Fruit fly (Drosophila melanogaster) whole organism, embryonic: ENCODE data around the gene CG34384.
A peak's percentile ranks its signal among the peaks of the same experiment; 100 is the strongest.

Experiments used
- Abd-B ChIP-seq: fragments of 200-800 bp; sonication (Bioruptor generic); optimal IDR thresholded peaks from 2 replicates; lab custom pipeline; 2018; ENCODE audit warnings: missing biosample characterization, mild to moderate bottlenecking, missing genetic modification characterization, moderate library complexity
- Antp ChIP-seq: fragments of 200-800 bp; sonication (Bioruptor generic); optimal IDR thresholded peaks from 3 replicates; lab custom pipeline; 2016; ENCODE audit warnings: missing biosample characterization, missing genetic modification characterization
- CG1024 ChIP-seq: fragments of 200-800 bp; sonication (Bioruptor generic); IDR thresholded peaks from 2 replicates; pipeline ENCODE4 v1.3.6; 2022; ENCODE audit warnings: missing biosample characterization, missing genetic modification characterization
- CG10321 ChIP-seq: fragments of 200-800 bp; sonication (Bioruptor generic); IDR thresholded peaks from 2 replicates; pipeline ENCODE4 v1.3.6; 2022; ENCODE audit warnings: missing biosample characterization, missing genetic modification characterization
- CG10959 ChIP-seq: fragments of 200-800 bp; sonication (Bioruptor generic); IDR thresholded peaks from 2 replicates; pipeline ENCODE4 v1.3.6; 2022; ENCODE audit warnings: missing biosample characterization, missing genetic modification characterization
- CG12236 ChIP-seq: fragments of 200-800 bp; sonication (Bioruptor generic); optimal IDR thresholded peaks from 2 replicates; lab custom pipeline; 2016; ENCODE audit warnings: missing biosample characterization, missing genetic modification characterization
- CG1233 ChIP-seq: fragments of 200-800 bp; sonication (Bioruptor generic); optimal IDR thresholded peaks from 4 replicates; lab custom pipeline; 2018; ENCODE audit warnings: missing biosample characterization, mild to moderate bottlenecking, missing genetic modification characterization
- CG12769 ChIP-seq: fragments of 200-800 bp; sonication (Bioruptor generic); optimal IDR thresholded peaks from 2 replicates; lab custom pipeline; 2019; ENCODE audit warnings: missing biosample characterization, mild to moderate bottlenecking, missing genetic modification characterization, moderate library complexity
- CG13624 ChIP-seq: fragments of 200-800 bp; sonication (Bioruptor generic); optimal IDR thresholded peaks from 2 replicates; lab custom pipeline; 2016; ENCODE audit warnings: missing biosample characterization, missing genetic modification characterization
- CG14710 ChIP-seq: fragments of 200-800 bp; sonication (Bioruptor generic); optimal IDR thresholded peaks from 3 replicates; lab custom pipeline; 2019; ENCODE audit warnings: missing biosample characterization, mild to moderate bottlenecking, missing genetic modification characterization, moderate library complexity
- CG15073 ChIP-seq: fragments of 200-800 bp; sonication (Bioruptor generic); optimal IDR thresholded peaks from 2 replicates; lab custom pipeline; 2016; ENCODE audit warnings: missing biosample characterization, missing genetic modification characterization
- CG34376 ChIP-seq: fragments of 200-800 bp; sonication (Bioruptor generic); optimal IDR thresholded peaks from 2 replicates; lab custom pipeline; 2018; ENCODE audit warnings: missing biosample characterization, mild to moderate bottlenecking, missing genetic modification characterization
- CG4282 ChIP-seq: fragments of 200-800 bp; sonication (Bioruptor generic); optimal IDR thresholded peaks from 2 replicates; lab custom pipeline; 2016; ENCODE audit warnings: missing biosample characterization, missing genetic modification characterization
- CG5180 ChIP-seq: fragments of 200-800 bp; sonication (Bioruptor generic); optimal IDR thresholded peaks from 3 replicates; lab custom pipeline; 2017; ENCODE audit warnings: missing biosample characterization, missing genetic modification characterization, mild to moderate bottlenecking, moderate library complexity, missing genetic modification reagents
- CG7745 ChIP-seq: fragments of 200-800 bp; sonication (Bioruptor generic); optimal IDR thresholded peaks from 2 replicates; lab custom pipeline; 2018; ENCODE audit warnings: missing biosample characterization, mild to moderate bottlenecking, missing genetic modification characterization, moderate library complexity
- CG9932 ChIP-seq: fragments of 200-800 bp; sonication (Bioruptor generic); IDR thresholded peaks from 2 replicates; pipeline ENCODE4 v1.3.6; 2022; ENCODE audit warnings: missing biosample characterization, missing genetic modification characterization
- CkIIα-i1 ChIP-seq: fragments of 200-800 bp; sonication (Bioruptor generic); IDR thresholded peaks from 2 replicates; pipeline ENCODE4 v1.3.6; 2022; ENCODE audit warnings: missing biosample characterization, missing genetic modification characterization
- Hey ChIP-seq: fragments of 200-800 bp; sonication (Bioruptor generic); optimal IDR thresholded peaks from 3 replicates; lab custom pipeline; 2018; ENCODE audit warnings: missing biosample characterization, mild to moderate bottlenecking, missing genetic modification characterization
- HmgZ ChIP-seq: fragments of 200-800 bp; sonication (Bioruptor generic); optimal IDR thresholded peaks from 2 replicates; lab custom pipeline; 2018; ENCODE audit warnings: missing biosample characterization, mild to moderate bottlenecking, missing genetic modification characterization
- Mes4 ChIP-seq: fragments of 200-800 bp; sonication (Bioruptor generic); optimal IDR thresholded peaks from 2 replicates; lab custom pipeline; 2016; ENCODE audit warnings: missing biosample characterization, missing genetic modification characterization
- Pdp1 ChIP-seq, 2 experiments: fragments of 200-800 bp; sonication (Bioruptor generic); optimal IDR thresholded peaks; 3 replicates each; lab custom pipeline; 2016; ENCODE audit warnings: missing biosample characterization in 2 of 2, missing genetic modification characterization in 2 of 2, mild to moderate bottlenecking in 1 of 2, moderate library complexity in 1 of 2
- Scr ChIP-seq: fragments of 200-800 bp; sonication (Bioruptor generic); IDR thresholded peaks from 2 replicates; pipeline ENCODE4 v1.3.6; 2022; ENCODE audit warnings: missing biosample characterization, missing genetic modification characterization; ENCODE audit not compliant: partially characterized antibody
- amos ChIP-seq: fragments of 200-800 bp; sonication (Bioruptor generic); IDR thresholded peaks from 2 replicates; pipeline ENCODE4 v1.3.6; 2022; ENCODE audit warnings: missing biosample characterization, missing genetic modification characterization; ENCODE audit not compliant: partially characterized antibody
- caup ChIP-seq: fragments of 200-800 bp; sonication (Bioruptor generic); optimal IDR thresholded peaks from 3 replicates; lab custom pipeline; 2017; ENCODE audit warnings: missing biosample characterization, mild to moderate bottlenecking, missing genetic modification characterization, moderate library complexity; ENCODE audit not compliant: severe bottlenecking
- crp ChIP-seq, 2 experiments: fragments of 200-800 bp; sonication (Bioruptor generic); optimal IDR thresholded peaks; 2 replicates in 1 of 2; 3 replicates in 1 of 2; lab custom pipeline; 2017; ENCODE audit warnings: missing biosample characterization in 2 of 2, missing genetic modification characterization in 2 of 2, mild to moderate bottlenecking in 1 of 2, moderate library complexity in 1 of 2
- dan ChIP-seq: fragments of 200-800 bp; sonication (Bioruptor generic); IDR thresholded peaks from 2 replicates; pipeline ENCODE4 v1.3.6; 2022; ENCODE audit warnings: missing biosample characterization, missing genetic modification characterization
- eve ChIP-seq, 2 experiments: fragments of >200 bp; optimal IDR thresholded peaks; 2 replicates each; lab custom pipeline; 2017; ENCODE audit warnings: missing biosample characterization in 2 of 2, missing genetic modification characterization in 2 of 2
- exex ChIP-seq: fragments of 200-800 bp; sonication (Bioruptor generic); optimal IDR thresholded peaks from 4 replicates; lab custom pipeline; 2018; ENCODE audit warnings: missing biosample characterization, mild to moderate bottlenecking, missing genetic modification characterization, moderate library complexity
- gcm2 ChIP-seq: fragments of 200-800 bp; sonication (Bioruptor generic); optimal IDR thresholded peaks from 2 replicates; lab custom pipeline; 2016; ENCODE audit warnings: missing biosample characterization, missing genetic modification characterization
- grn ChIP-seq: fragments of 200-800 bp; sonication (Bioruptor generic); optimal IDR thresholded peaks from 3 replicates; lab custom pipeline; 2017; ENCODE audit warnings: missing biosample characterization, missing genetic modification characterization
- gro ChIP-seq: fragments of 200-800 bp; sonication (Bioruptor generic); optimal IDR thresholded peaks from 2 replicates; lab custom pipeline; 2016; ENCODE audit warnings: missing biosample characterization, missing genetic modification characterization
- lab ChIP-seq: fragments of 200-800 bp; sonication (Bioruptor generic); optimal IDR thresholded peaks from 3 replicates; lab custom pipeline; 2017; ENCODE audit warnings: missing biosample characterization, missing genetic modification characterization, mild to moderate bottlenecking, moderate library complexity, missing genetic modification reagents
- luna ChIP-seq: fragments of 200-800 bp; sonication (Bioruptor generic); optimal IDR thresholded peaks from 2 replicates; lab custom pipeline; 2016; ENCODE audit warnings: missing biosample characterization, missing genetic modification characterization
- mirr ChIP-seq: fragments of 200-800 bp; sonication (Bioruptor generic); optimal IDR thresholded peaks from 3 replicates; lab custom pipeline; 2018; ENCODE audit warnings: missing biosample characterization, mild to moderate bottlenecking, missing genetic modification characterization
- onecut ChIP-seq: fragments of 200-800 bp; sonication (Bioruptor generic); IDR thresholded peaks from 2 replicates; pipeline ENCODE4 v1.3.6; 2022; ENCODE audit warnings: missing biosample characterization, missing genetic modification characterization
- p53 ChIP-seq: fragments of 200-800 bp; sonication (Bioruptor generic); optimal IDR thresholded peaks from 2 replicates; lab custom pipeline; 2016; ENCODE audit warnings: missing biosample characterization, missing genetic modification characterization
- psq ChIP-seq: fragments of 200-800 bp; sonication (Bioruptor generic); optimal IDR thresholded peaks from 2 replicates; lab custom pipeline; 2017; ENCODE audit warnings: missing biosample characterization, missing genetic modification characterization
- sd ChIP-seq: fragments of 200-800 bp; sonication (Bioruptor generic); optimal IDR thresholded peaks from 3 replicates; lab custom pipeline; 2018; ENCODE audit warnings: missing biosample characterization, mild to moderate bottlenecking, missing genetic modification characterization, moderate library complexity
- sug ChIP-seq: fragments of 200-800 bp; optimal IDR thresholded peaks from 2 replicates; lab custom pipeline; 2019; ENCODE audit warnings: missing biosample characterization, mild to moderate bottlenecking, missing genetic modification characterization, moderate library complexity
- tap ChIP-seq: fragments of 200-800 bp; optimal IDR thresholded peaks from 3 replicates; lab custom pipeline; 2019; ENCODE audit warnings: missing biosample characterization, mild to moderate bottlenecking, missing genetic modification characterization, moderate library complexity
- vfl ChIP-seq: fragments of 200-800 bp; sonication (Bioruptor generic); optimal IDR thresholded peaks from 2 replicates; lab custom pipeline; 2016; ENCODE audit warnings: missing biosample characterization, missing genetic modification characterization
- z ChIP-seq: fragments of 200-800 bp; sonication (Bioruptor generic); IDR thresholded peaks from 3 replicates; pipeline ENCODE4 v1.3.6; 2022; ENCODE audit warnings: missing biosample characterization, missing genetic modification characterization

Gene CG34384

dm6 chr3R:7785784-7786183 lies 28.4 kb upstream of the CG34384 start, which contains the start of gene CG18745 (continued):
- TF ChIP-seq CG13624 (GFP tag; lab: Kevin White, UChicago) (no peak), CkIIα-i1 (GFP tag; lab: Robert Waterston, UW) (no peak), CG10959 (GFP tag; lab: Robert Waterston, UW) (no peak), CG15073 (GFP tag; lab: Kevin White, UChicago) (no peak), mirr (GFP tag; lab: Kevin White, UChicago) (peak; percentile 60), caup (no peak), gro (GFP tag; lab: Kevin White, UChicago) (peak; percentile 1), gcm2 (no peak), CG12769 (peak; percentile 30), sug (tag; lab: Kevin White, UChicago) (peak; percentile 50), vfl (GFP tag; lab: Kevin White, UChicago) (no peak), CG1024 (no peak)

dm6 chr3R:7787899-7788298 lies 26.3 kb upstream of the CG34384 start, which contains the start of gene CG18748:
Gene CG18748 (minus strand): TSS chr3R:7787923.
- TF ChIP-seq sd (peak; percentile 16), CG4282 (GFP tag; lab: Kevin White, UChicago) (no peak), luna (GFP tag; lab: Kevin White, UChicago) (no peak), mirr (GFP tag; lab: Kevin White, UChicago) (peak; percentile 59), CG5180 (peak; percentile 19), tap (no peak), grn (peak; percentile 24), Pdp1 (GFP tag; optimal IDR thresholded peaks at IDR 0.05; lab: Kevin White, UChicago) (peak in 1 of 2 experiments; percentile 22), exex (peak; percentile 87), z (peak; percentile 72; the same call in 1 of the 3 replicates), sug (tag; lab: Kevin White, UChicago) (peak; percentile 92), crp (GFP tag; optimal IDR thresholded peaks at IDR 0.05; lab: Kevin White, UChicago) (peak in 1 of 2 experiments; percentile 12), CG34376 (GFP tag; lab: Kevin White, UChicago) (peak; percentile 59), Hey (peak; percentile 5)

- TF ChIP-seq dan (GFP tag; lab: Robert Waterston, UW) (no peak), CG12236 (no peak), Antp (no peak), CG7745 (tag; lab: Kevin White, UChicago) (no peak), HmgZ (no peak), psq (GFP tag; lab: Kevin White, UChicago) (no peak), CG14710 (no peak), p53 (no peak), lab (peak; percentile 9), CG10321 (GFP tag; lab: Robert Waterston, UW) (no peak), CG15073 (GFP tag; lab: Kevin White, UChicago) (no peak), eve (GFP tag; optimal IDR thresholded peaks at IDR 0.05; lab: Kevin White, UChicago) (peak in 1 of 2 experiments; percentile 8), caup (no peak), sd (peak; percentile 36), Mes4 (GFP tag; lab: Kevin White, UChicago) (no peak), onecut (GFP tag; lab: Robert Waterston, UW) (no peak), CG1233 (GFP tag; lab: Kevin White, UChicago) (no peak), Scr (no peak), CG9932 (GFP tag; lab: Robert Waterston, UW) (no peak), mirr (GFP tag; lab: Kevin White, UChicago) (peak; percentile 7), amos (no peak), Abd-B (GFP tag; lab: Kevin White, UChicago) (no peak)
Observed at dm6 chr3R:7790087-7790486, 24.1 kb upstream of the CG34384 start, which contains the start of gene CG18746. Gene CG18746 (minus strand): TSS chr3R:7790187.
